Fruit fly (Drosophila melanogaster) Kc167 (cell line): Measurements from ENCODE around the gene CG13623.

Experiments
- Sin3A ChIP-seq: fragments of >200 bp; optimal IDR thresholded peaks from 2 replicates; lab custom pipeline; 2018; ENCODE audit warnings: missing external identifiers
- h ChIP-seq: fragments of >200 bp; optimal IDR thresholded peaks from 3 replicates; lab custom pipeline; 2018; ENCODE audit warnings: missing external identifiers
- insv ChIP-seq: fragments of >200 bp; optimal IDR thresholded peaks from 3 replicates; lab custom pipeline; 2018; ENCODE audit warnings: missing external identifiers
- psq ChIP-seq: fragments of >200 bp; optimal IDR thresholded peaks from 2 replicates; lab custom pipeline; 2017; ENCODE audit warnings: missing external identifiers
- ttk ChIP-seq: sonication (Bioruptor generic); optimal IDR thresholded peaks from 2 replicates; lab custom pipeline; 2017; ENCODE audit warnings: missing external identifiers

- TF ChIP-seq psq (lab: Kevin White, UChicago) (no peak), ttk (lab: Kevin White, UChicago) (no peak), h (lab: Kevin White, UChicago) (no peak), Sin3A (no peak), insv (lab: Kevin White, UChicago) (no peak)
These were observed 41.2 kb upstream of the CG13623 start for dm6 chr3R:24571386-24572124.
